Fruit fly (Drosophila melanogaster) whole organism, embryonic: ENCODE results near the gene mRpL40.

Experiments used
- BEAF-32 ChIP-seq: fragments of 200-800 bp; sonication (Bioruptor generic); optimal IDR thresholded peaks from 3 replicates; lab custom pipeline; 2017; ENCODE audit warnings: missing biosample characterization, missing genetic modification characterization, mild to moderate bottlenecking, moderate library complexity, missing genetic modification reagents
- CG10209 ChIP-seq: fragments of 200-800 bp; sonication (Bioruptor generic); optimal IDR thresholded peaks from 3 replicates; lab custom pipeline; 2017; ENCODE audit warnings: missing biosample characterization, mild to moderate bottlenecking, missing genetic modification characterization, missing genetic modification reagents
- CG10431 ChIP-seq: fragments of 200-800 bp; sonication (Bioruptor generic); optimal IDR thresholded peaks from 3 replicates; lab custom pipeline; 2018; ENCODE audit warnings: missing biosample characterization, mild to moderate bottlenecking, missing genetic modification characterization
- CG11504 ChIP-seq: fragments of 200-800 bp; sonication (Bioruptor generic); optimal IDR thresholded peaks from 3 replicates; lab custom pipeline; 2019; ENCODE audit warnings: missing biosample characterization, mild to moderate bottlenecking, missing genetic modification characterization, moderate library complexity
- CG12104 ChIP-seq: fragments of 200-800 bp; sonication (Bioruptor generic); optimal IDR thresholded peaks from 3 replicates; lab custom pipeline; 2016; ENCODE audit warnings: missing biosample characterization, missing genetic modification characterization
- CG12769 ChIP-seq: fragments of 200-800 bp; sonication (Bioruptor generic); optimal IDR thresholded peaks from 2 replicates; lab custom pipeline; 2019; ENCODE audit warnings: missing biosample characterization, mild to moderate bottlenecking, missing genetic modification characterization, moderate library complexity
- CG1603 ChIP-seq: fragments of 200-800 bp; sonication (Bioruptor generic); optimal IDR thresholded peaks from 2 replicates; lab custom pipeline; 2019; ENCODE audit warnings: missing biosample characterization, mild to moderate bottlenecking, missing genetic modification characterization, moderate library complexity
- CG16813 ChIP-seq: fragments of 200-800 bp; sonication (Bioruptor generic); IDR thresholded peaks from 3 replicates; pipeline ENCODE4 v1.3.6; 2022; ENCODE audit warnings: missing biosample characterization, missing genetic modification characterization; ENCODE audit not compliant: partially characterized antibody
- CG17328 ChIP-seq: fragments of 200-800 bp; sonication (Bioruptor generic); IDR thresholded peaks from 2 replicates; pipeline ENCODE4 v1.3.6; 2022; ENCODE audit warnings: missing biosample characterization, missing genetic modification characterization
- CG30403 ChIP-seq: fragments of 200-800 bp; sonication (Bioruptor generic); optimal IDR thresholded peaks from 3 replicates; lab custom pipeline; 2016; ENCODE audit warnings: missing biosample characterization, missing genetic modification characterization
- CG30431 ChIP-seq: fragments of 200-800 bp; sonication (Bioruptor generic); optimal IDR thresholded peaks from 2 replicates; lab custom pipeline; 2017; ENCODE audit warnings: missing biosample characterization, missing genetic modification characterization
- CG34224 ChIP-seq: fragments of 200-800 bp; sonication (Bioruptor generic); IDR thresholded peaks from 3 replicates; pipeline ENCODE4 v1.3.6; 2022; ENCODE audit warnings: missing biosample characterization, missing genetic modification characterization; ENCODE audit not compliant: partially characterized antibody
- CG3726 ChIP-seq: fragments of 200-800 bp; sonication (Bioruptor generic); IDR thresholded peaks from 3 replicates; pipeline ENCODE4, ENCODE4 v1.3.6; 2022; ENCODE audit warnings: missing biosample characterization, missing genetic modification characterization
- CG42726 ChIP-seq: fragments of 200-800 bp; sonication (Bioruptor generic); IDR thresholded peaks from 2 replicates; pipeline ENCODE4 v1.3.6; 2022; ENCODE audit warnings: missing biosample characterization, missing genetic modification characterization; ENCODE audit not compliant: partially characterized antibody
- CG6689 ChIP-seq: fragments of 200-800 bp; sonication (Bioruptor generic); IDR thresholded peaks from 2 replicates; pipeline ENCODE4 v1.3.6; 2022; ENCODE audit warnings: missing biosample characterization, missing genetic modification characterization
- CG6791 ChIP-seq: fragments of 200-800 bp; sonication (Bioruptor generic); IDR thresholded peaks from 3 replicates; pipeline ENCODE4 v1.3.6; 2022; ENCODE audit warnings: missing biosample characterization, missing genetic modification characterization; ENCODE audit not compliant: partially characterized antibody
- Chrac-16 ChIP-seq: fragments of 200-800 bp; sonication (Bioruptor generic); optimal IDR thresholded peaks from 3 replicates; lab custom pipeline; 2016; ENCODE audit warnings: missing biosample characterization, missing genetic modification characterization
- CoRest ChIP-seq: fragments of 200-800 bp; sonication (Bioruptor generic); optimal IDR thresholded peaks from 3 replicates; lab custom pipeline; 2018; ENCODE audit warnings: missing biosample characterization, mild to moderate bottlenecking, missing genetic modification characterization, moderate library complexity
- Doc3 ChIP-seq: fragments of 200-800 bp; sonication (Bioruptor generic); IDR thresholded peaks from 3 replicates; pipeline ENCODE4 v1.3.6; 2022; ENCODE audit warnings: missing biosample characterization, missing genetic modification characterization; ENCODE audit not compliant: partially characterized antibody
- Dp ChIP-seq: fragments of 200-800 bp; sonication (Bioruptor generic); optimal IDR thresholded peaks from 2 replicates; lab custom pipeline; 2018; ENCODE audit warnings: missing biosample characterization, mild to moderate bottlenecking, missing genetic modification characterization, moderate library complexity
- E2f2 ChIP-seq: fragments of 200-800 bp; sonication (Bioruptor generic); IDR thresholded peaks from 2 replicates; pipeline ENCODE4 v1.3.6; 2022; ENCODE audit warnings: missing biosample characterization, missing genetic modification characterization
- GATAe ChIP-seq: fragments of 200-800 bp; sonication (Bioruptor generic); conservative IDR thresholded peaks from 2 replicates; pipeline ENCODE4 v1.3.6; 2022; ENCODE audit warnings: missing biosample characterization, missing genetic modification characterization
- HLH4C ChIP-seq: fragments of 200-800 bp; sonication (Bioruptor generic); IDR thresholded peaks from 3 replicates; pipeline ENCODE4 v1.3.6; 2022; ENCODE audit warnings: missing biosample characterization, missing genetic modification characterization; ENCODE audit not compliant: partially characterized antibody
- Hmr ChIP-seq: fragments of 200-800 bp; sonication (Bioruptor generic); optimal IDR thresholded peaks from 3 replicates; lab custom pipeline; 2017; ENCODE audit warnings: mild to moderate bottlenecking, missing biosample characterization, missing genetic modification reagents, missing genetic modification characterization
- Opbp ChIP-seq: fragments of 200-800 bp; sonication (Bioruptor generic); IDR thresholded peaks from 3 replicates; pipeline ENCODE4 v1.3.6; 2022; ENCODE audit warnings: missing biosample characterization, missing genetic modification characterization; ENCODE audit not compliant: partially characterized antibody
- ash1 ChIP-seq: fragments of 200-800 bp; sonication (Bioruptor generic); optimal IDR thresholded peaks from 2 replicates; lab custom pipeline; 2018; ENCODE audit warnings: missing biosample characterization, mild to moderate bottlenecking, missing genetic modification characterization
- cas ChIP-seq: fragments of 200-800 bp; sonication (Bioruptor generic); IDR thresholded peaks from 2 replicates; pipeline ENCODE4 v1.3.6; 2022; ENCODE audit warnings: missing biosample characterization, missing genetic modification characterization
- chinmo ChIP-seq: fragments of 200-800 bp; sonication (Bioruptor generic); IDR thresholded peaks from 4 replicates; pipeline ENCODE4 v1.3.6; 2022; ENCODE audit warnings: missing biosample characterization, missing genetic modification characterization; ENCODE audit not compliant: partially characterized antibody
- ci ChIP-seq: fragments of 200-800 bp; sonication (Bioruptor generic); IDR thresholded peaks from 3 replicates; pipeline ENCODE4 v1.3.6; 2022; ENCODE audit warnings: missing biosample characterization, missing genetic modification characterization
- corto ChIP-seq: fragments of 200-800 bp; sonication (Bioruptor generic); optimal IDR thresholded peaks from 2 replicates; lab custom pipeline; 2016; ENCODE audit warnings: missing biosample characterization, mild to moderate bottlenecking, missing genetic modification characterization, moderate library complexity
- disco-r ChIP-seq: fragments of 200-800 bp; sonication (Bioruptor generic); optimal IDR thresholded peaks from 2 replicates; lab custom pipeline; 2016; ENCODE audit warnings: missing biosample characterization, missing genetic modification characterization
- emc ChIP-seq: fragments of 200-800 bp; sonication (Bioruptor generic); optimal IDR thresholded peaks from 2 replicates; lab custom pipeline; 2016; ENCODE audit warnings: missing biosample characterization, missing genetic modification characterization
- eve ChIP-seq, 2 experiments: fragments of >200 bp; optimal IDR thresholded peaks; 2 replicates each; lab custom pipeline; 2017; ENCODE audit warnings: missing biosample characterization in 2 of 2, missing genetic modification characterization in 2 of 2
- fd64A ChIP-seq: fragments of 200-800 bp; sonication (Bioruptor generic); optimal IDR thresholded peaks from 3 replicates; lab custom pipeline; 2018; ENCODE audit warnings: missing biosample characterization, mild to moderate bottlenecking, missing genetic modification characterization
- gcm2 ChIP-seq: fragments of 200-800 bp; sonication (Bioruptor generic); optimal IDR thresholded peaks from 2 replicates; lab custom pipeline; 2016; ENCODE audit warnings: missing biosample characterization, missing genetic modification characterization
- grau ChIP-seq: fragments of 200-800 bp; optimal IDR thresholded peaks from 3 replicates; lab custom pipeline; 2019; ENCODE audit warnings: missing biosample characterization, mild to moderate bottlenecking, missing genetic modification characterization, moderate library complexity
- hb ChIP-seq: fragments of 200-800 bp; sonication (Bioruptor generic); IDR thresholded peaks from 3 replicates; pipeline ENCODE4 v1.3.6; 2022; ENCODE audit warnings: missing biosample characterization, missing genetic modification characterization; ENCODE audit not compliant: partially characterized antibody
- hbn ChIP-seq: fragments of 200-800 bp; sonication (Bioruptor generic); IDR thresholded peaks from 2 replicates; pipeline ENCODE4 v1.3.6; 2022; ENCODE audit warnings: missing biosample characterization, missing genetic modification characterization; ENCODE audit not compliant: partially characterized antibody
- knrl ChIP-seq: fragments of 200-800 bp; sonication (Bioruptor generic); IDR thresholded peaks from 3 replicates; pipeline ENCODE4 v1.3.6; 2022; ENCODE audit warnings: missing biosample characterization, missing genetic modification characterization; ENCODE audit not compliant: partially characterized antibody
- nerfin-2 ChIP-seq: fragments of 200-800 bp; sonication (Bioruptor generic); IDR thresholded peaks from 2 replicates; pipeline ENCODE4 v1.3.6; 2022; ENCODE audit warnings: missing biosample characterization, missing genetic modification characterization; ENCODE audit not compliant: partially characterized antibody
- nom ChIP-seq: fragments of 200-800 bp; sonication (Bioruptor generic); optimal IDR thresholded peaks from 2 replicates; lab custom pipeline; 2017; ENCODE audit warnings: missing biosample characterization, missing genetic modification characterization, mild to moderate bottlenecking, moderate library complexity, missing genetic modification reagents
- rib ChIP-seq: fragments of 200-800 bp; sonication (Bioruptor generic); IDR thresholded peaks from 2 replicates; pipeline ENCODE4 v1.3.6; 2022; ENCODE audit warnings: missing biosample characterization, missing genetic modification characterization
- sna ChIP-seq: fragments of 200-800 bp; sonication (Bioruptor generic); IDR thresholded peaks from 2 replicates; pipeline ENCODE4 v1.3.6; 2022; ENCODE audit warnings: missing biosample characterization, missing genetic modification characterization; ENCODE audit not compliant: partially characterized antibody
- stwl ChIP-seq: fragments of 200-800 bp; sonication (Bioruptor generic); optimal IDR thresholded peaks from 3 replicates; lab custom pipeline; 2018; ENCODE audit warnings: missing biosample characterization, mild to moderate bottlenecking, missing genetic modification characterization, moderate library complexity
- sug ChIP-seq: fragments of 200-800 bp; optimal IDR thresholded peaks from 2 replicates; lab custom pipeline; 2019; ENCODE audit warnings: missing biosample characterization, mild to moderate bottlenecking, missing genetic modification characterization, moderate library complexity
- tna ChIP-seq: fragments of 200-800 bp; sonication (Bioruptor generic); IDR thresholded peaks from 2 replicates; pipeline ENCODE4 v1.3.6; 2022; ENCODE audit warnings: missing biosample characterization, missing genetic modification characterization; ENCODE audit not compliant: partially characterized antibody
- trem ChIP-seq: fragments of 200-800 bp; optimal IDR thresholded peaks from 3 replicates; lab custom pipeline; 2019; ENCODE audit warnings: missing biosample characterization, mild to moderate bottlenecking, missing genetic modification characterization, moderate library complexity
- zf30C ChIP-seq: fragments of 200-800 bp; sonication (Bioruptor generic); optimal IDR thresholded peaks from 3 replicates; lab custom pipeline; 2018; ENCODE audit warnings: missing biosample characterization, mild to moderate bottlenecking, missing genetic modification characterization

mRpL40 gene

dm6 chr3R:11437528-11437927 lies 29.8 kb downstream of the mRpL40 start, which contains the start of gene CG17230 (continued):
- TF ChIP-seq ci (peak; percentile 50; the same call in 2 of the 3 replicates), CG30431 (GFP tag; lab: Kevin White, UChicago) (no peak), HLH4C (peak; percentile 64), Dp (GFP tag; lab: Kevin White, UChicago) (peak; percentile 22), CG12769 (tag; lab: Kevin White, UChicago) (no peak), GATAe (GFP tag; lab: Robert Waterston, UW) (no peak), CG34224 (GFP tag; lab: Robert Waterston, UW) (peak; percentile 77), BEAF-32 (GFP tag; lab: Kevin White, UChicago) (peak; percentile 81), ash1 (no peak), CG3726 (GFP tag; lab: Robert Waterston, UW) (no peak), eve (GFP tag; optimal IDR thresholded peaks at IDR 0.05; lab: Kevin White, UChicago) (no peak), CG10431 (GFP tag; lab: Kevin White, UChicago) (no peak), CG42726 (GFP tag; lab: Robert Waterston, UW) (peak; percentile 51), stwl (tag; lab: Kevin White, UChicago) (peak; percentile 50), Opbp (peak; percentile 75), grau (tag; lab: Kevin White, UChicago) (peak; percentile 14), fd64A (GFP tag; lab: Kevin White, UChicago) (peak; percentile 17), CG6689 (GFP tag; lab: Robert Waterston, UW) (no peak), CG17328 (0 out of 2 replicates have a peak, but pooled peaks have one; percentile 9), CG1603 (peak; percentile 38), hb (peak; percentile 64; the same call in 2 of the 3 replicates), E2f2 (GFP tag; lab: Robert Waterston, UW) (peak; percentile 49), corto (GFP tag; lab: Kevin White, UChicago) (no peak), tna (GFP tag; lab: Robert Waterston, UW) (peak; percentile 28; the same call in 1 of the 2 replicates), Chrac-16 (no peak), chinmo (peak; percentile 60; the same call in 1 of the 4 replicates), nerfin-2 (GFP tag; lab: Robert Waterston, UW) (peak; percentile 56; the same call in 1 of the 2 replicates), trem (tag; lab: Kevin White, UChicago) (peak; percentile 38), CG30403 (GFP tag; lab: Kevin White, UChicago) (no peak), CG6791 (GFP tag; lab: Robert Waterston, UW) (peak; percentile 81), CG10209 (GFP tag; lab: Kevin White, UChicago) (no peak), disco-r (GFP tag; lab: Kevin White, UChicago) (no peak), emc (GFP tag; lab: Kevin White, UChicago) (no peak), hbn (GFP tag; lab: Robert Waterston, UW) (peak; percentile 82), sna (GFP tag; lab: Robert Waterston, UW) (peak; percentile 76), CG11504 (peak; percentile 31), CG16813 (GFP tag; lab: Robert Waterston, UW) (peak; percentile 88), gcm2 (GFP tag; lab: Kevin White, UChicago) (no peak), sug (tag; lab: Kevin White, UChicago) (peak; percentile 18), nom (GFP tag; lab: Kevin White, UChicago) (no peak), knrl (GFP tag; lab: Robert Waterston, UW) (peak; percentile 80), Hmr (peak; percentile 8), cas (GFP tag; lab: Robert Waterston, UW) (no peak), rib (GFP tag; lab: Robert Waterston, UW) (no peak), zf30C (peak; percentile 34), Doc3 (GFP tag; lab: Robert Waterston, UW) (peak; percentile 68), CG12104 (GFP tag; lab: Kevin White, UChicago) (no peak), CoRest (peak; percentile 24)
